Worm (Caenorhabditis elegans) whole organism, mixed stage, embryonic: Measurements from ENCODE around the gene C27A7.3.
A peak's percentile ranks its signal among the peaks of the same experiment; 100 is the strongest.

ENCODE experiments used
- M03D4.4 ChIP-seq: sonication (generic microtip); optimal IDR thresholded peaks from 2 replicates; lab custom pipeline; 2017; ENCODE audit warnings: mild to moderate bottlenecking, missing genetic modification characterization, missing compliant biosample characterization
- blmp-1 ChIP-seq: fragments of 150-350 bp; optimal IDR thresholded peaks from 2 replicates; lab custom pipeline; 2014; ENCODE audit warnings: missing biosample characterization, missing genetic modification characterization
- ceh-39 ChIP-seq: fragments of 150-350 bp; optimal IDR thresholded peaks from 2 replicates; lab custom pipeline; 2014; ENCODE audit warnings: missing biosample characterization, missing genetic modification characterization
- ceh-43 ChIP-seq: fragments of 200-800 bp; sonication (Bioruptor generic); optimal IDR thresholded peaks from 2 replicates; lab custom pipeline; 2018; ENCODE audit warnings: mild to moderate bottlenecking, missing genetic modification characterization, moderate library complexity, missing compliant biosample characterization
- ces-1 ChIP-seq: fragments of 150-350 bp; optimal IDR thresholded peaks from 2 replicates; lab custom pipeline; 2014; ENCODE audit warnings: missing biosample characterization, missing genetic modification reagents, missing genetic modification characterization
- cnd-1 ChIP-seq: fragments of 200-800 bp; sonication (Bioruptor generic); optimal IDR thresholded peaks from 2 replicates; lab custom pipeline; 2018; ENCODE audit warnings: mild to moderate bottlenecking, missing genetic modification characterization, missing compliant biosample characterization
- flh-1 ChIP-seq: fragments of 200-800 bp; sonication (Bioruptor generic); optimal IDR thresholded peaks from 2 replicates; lab custom pipeline; 2018; ENCODE audit warnings: mild to moderate bottlenecking, missing genetic modification characterization, moderate library complexity, missing compliant biosample characterization
- lin-13 ChIP-seq: fragments of 150-350 bp; optimal IDR thresholded peaks from 2 replicates; lab custom pipeline; 2014; ENCODE audit warnings: missing biosample characterization, missing genetic modification characterization
- lin-32 ChIP-seq: fragments of 200-800 bp; sonication (Bioruptor generic); optimal IDR thresholded peaks from 2 replicates; lab custom pipeline; 2018; ENCODE audit warnings: mild to moderate bottlenecking, missing genetic modification characterization, missing compliant biosample characterization
- lsy-2 ChIP-seq: fragments of 150-350 bp; optimal IDR thresholded peaks from 2 replicates; lab custom pipeline; 2014; ENCODE audit warnings: missing biosample characterization, missing genetic modification characterization
- mep-1 ChIP-seq: fragments of 150-350 bp; optimal IDR thresholded peaks from 2 replicates; lab custom pipeline; 2017; ENCODE audit warnings: missing biosample characterization, missing genetic modification reagents, missing genetic modification characterization, inconsistent platforms
- mls-2 ChIP-seq: sonication (generic microtip); optimal IDR thresholded peaks from 2 replicates; lab custom pipeline; 2016; ENCODE audit warnings: mild to moderate bottlenecking, missing genetic modification characterization, moderate library complexity, missing compliant biosample characterization
- nhr-237 ChIP-seq: fragments of 150-350 bp; optimal IDR thresholded peaks from 2 replicates; lab custom pipeline; 2014; ENCODE audit warnings: missing biosample characterization, missing genetic modification characterization
- nhr-28 ChIP-seq: fragments of 150-350 bp; optimal IDR thresholded peaks from 2 replicates; lab custom pipeline; 2014; ENCODE audit warnings: missing biosample characterization, missing genetic modification characterization
- pha-4 ChIP-seq: fragments of 150-350 bp; optimal IDR thresholded peaks from 2 replicates; lab custom pipeline; 2018; ENCODE audit warnings: missing biosample characterization, missing genetic modification reagents, missing genetic modification characterization
- sem-2 ChIP-seq: fragments of 200-800 bp; sonication (Bioruptor generic); optimal IDR thresholded peaks from 2 replicates; lab custom pipeline; 2018; ENCODE audit warnings: mild to moderate bottlenecking, missing genetic modification characterization, missing compliant biosample characterization
- snpc-4 ChIP-seq: fragments of 150-350 bp; optimal IDR thresholded peaks from 2 replicates; lab custom pipeline; 2014; ENCODE audit warnings: missing biosample characterization, missing genetic modification characterization
- sptf-1 ChIP-seq: sonication (generic microtip); optimal IDR thresholded peaks from 2 replicates; lab custom pipeline; 2017; ENCODE audit warnings: mild to moderate bottlenecking, missing genetic modification characterization, moderate library complexity, missing compliant biosample characterization
- tbx-8 ChIP-seq: fragments of 200-800 bp; sonication (Bioruptor generic); optimal IDR thresholded peaks from 2 replicates; lab custom pipeline; 2018; ENCODE audit warnings: mild to moderate bottlenecking, missing genetic modification characterization, moderate library complexity, missing compliant biosample characterization
- unc-120 ChIP-seq: sonication (generic microtip); optimal IDR thresholded peaks from 2 replicates; lab custom pipeline; 2017; ENCODE audit warnings: missing genetic modification characterization, missing compliant biosample characterization; ENCODE audit not compliant: poor library complexity, severe bottlenecking
- unc-39 ChIP-seq: fragments of 150-350 bp; optimal IDR thresholded peaks from 2 replicates; lab custom pipeline; 2014; ENCODE audit warnings: missing biosample characterization, missing genetic modification characterization
- unc-62 ChIP-seq: fragments of 150-350 bp; optimal IDR thresholded peaks from 2 replicates; lab custom pipeline; 2014; ENCODE audit warnings: missing biosample characterization, missing genetic modification reagents, missing genetic modification characterization
- zip-8 ChIP-seq: fragments of 150-350 bp; optimal IDR thresholded peaks from 2 replicates; lab custom pipeline; 2014; ENCODE audit warnings: missing biosample characterization, missing genetic modification characterization
- ztf-11 ChIP-seq: fragments of 150-350 bp; optimal IDR thresholded peaks from 2 replicates; lab custom pipeline; 2014; ENCODE audit warnings: missing biosample characterization, missing genetic modification characterization

C27A7.3 gene

DNA sequence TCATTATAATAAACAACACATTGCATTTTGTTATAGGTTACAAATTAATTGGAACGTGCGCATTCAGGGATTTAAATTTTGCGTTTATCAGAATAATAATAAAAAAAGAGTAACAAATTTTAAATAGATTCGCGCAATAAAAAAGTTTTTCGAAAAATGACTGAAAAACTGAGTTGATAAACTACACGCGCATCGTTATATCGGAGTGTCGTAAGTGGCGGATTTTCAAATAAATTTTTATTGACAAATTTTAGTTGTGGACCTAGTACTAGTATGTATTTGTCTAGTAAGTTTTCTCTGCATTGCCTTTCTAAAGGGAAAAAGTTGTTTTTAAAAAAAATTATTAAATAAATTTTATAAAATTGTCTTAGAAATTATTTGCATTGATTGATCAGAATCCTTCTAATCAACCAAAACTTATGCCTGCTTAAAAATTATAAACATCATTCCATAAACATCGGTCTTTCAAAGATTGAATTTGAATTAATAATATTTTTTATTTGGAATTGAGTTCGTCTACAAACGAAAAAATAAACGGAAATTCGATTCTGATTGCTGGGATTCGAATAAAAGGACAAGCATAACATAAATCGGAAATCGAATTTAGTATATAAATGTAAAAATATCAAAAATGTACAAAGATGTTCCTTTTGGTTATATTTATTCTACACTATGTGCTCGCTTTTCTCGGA is 43.7 kb downstream of the C27A7.3 start, which contains the start of gene srd-4:
Gene srd-4, plus strand, starts transcription at position 642 of the 692 bp plus-strand sequence.
- TF ChIP-seq blmp-1 (tag; lab: Kevin White, UChicago) (no peak), lsy-2 (peak; percentile 39), mls-2 (no peak), ces-1 (GFP tag; lab: Kevin White, UChicago) (no peak), sem-2 (GFP tag; lab: Kevin White, UChicago) (no peak), tbx-8 (no peak), cnd-1 (tag; lab: Kevin White, UChicago) (no peak), pha-4 (tag; lab: Kevin White, UChicago) (peak; percentile 15), unc-39 (tag; lab: Kevin White, UChicago) (no peak), M03D4.4 (no peak), flh-1 (GFP tag; lab: Kevin White, UChicago) (no peak)
- TF ChIP-seq, all 35 proteins: peak for 2

DNA sequence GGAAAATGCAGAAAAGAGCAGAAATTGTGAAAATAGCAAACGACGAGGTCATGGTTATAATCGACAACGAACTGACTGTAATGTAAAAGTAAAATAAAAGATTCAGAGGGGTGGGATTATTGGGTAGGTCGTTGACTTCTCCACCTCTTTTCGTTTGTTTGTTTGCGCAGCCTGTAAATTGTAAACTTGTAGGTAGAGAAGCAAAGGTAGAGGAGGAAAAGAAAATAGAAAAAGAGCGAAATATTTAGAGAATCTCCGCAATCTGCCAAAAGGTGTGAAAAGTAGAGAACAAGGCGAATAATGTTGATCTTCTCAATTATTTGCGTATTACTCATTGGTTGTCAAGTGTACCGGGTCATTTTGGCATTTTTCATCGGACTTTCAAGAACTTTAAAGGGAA is 46.6 kb downstream of the C27A7.3 start, which contains the start of gene ZK863.8:
Gene ZK863.8, minus strand, starts transcription at position 173 of the 400 bp plus-strand sequence.
- TF ChIP-seq tbx-8 (no peak), unc-120 (tag; lab: Kevin White, UChicago) (no peak), ces-1 (GFP tag; lab: Kevin White, UChicago) (no peak), cnd-1 (tag; lab: Kevin White, UChicago) (no peak)

DNA sequence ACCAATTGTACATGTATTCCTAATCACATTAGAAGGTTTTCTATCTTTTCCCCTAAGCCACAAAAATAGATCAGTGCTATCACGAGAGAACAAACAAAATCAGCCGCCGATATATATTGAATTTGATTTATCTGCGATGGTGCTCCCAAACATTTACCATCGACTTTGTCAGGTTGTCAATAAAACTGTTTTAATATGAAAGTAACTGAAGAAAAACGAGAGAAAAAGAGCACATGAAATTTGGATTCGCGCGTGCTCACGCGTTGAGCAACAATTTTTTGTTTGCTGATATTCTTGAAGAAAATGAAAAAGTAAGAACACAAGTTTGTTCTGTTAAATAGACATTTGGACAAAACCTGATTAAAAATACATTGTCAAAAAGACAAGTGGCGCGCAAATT is 48.1 kb downstream of the C27A7.3 start:
- TF ChIP-seq ztf-11 (tag; lab: Kevin White, UChicago), result no peak
- TF ChIP-seq, all 35 proteins: peak for 0

DNA sequence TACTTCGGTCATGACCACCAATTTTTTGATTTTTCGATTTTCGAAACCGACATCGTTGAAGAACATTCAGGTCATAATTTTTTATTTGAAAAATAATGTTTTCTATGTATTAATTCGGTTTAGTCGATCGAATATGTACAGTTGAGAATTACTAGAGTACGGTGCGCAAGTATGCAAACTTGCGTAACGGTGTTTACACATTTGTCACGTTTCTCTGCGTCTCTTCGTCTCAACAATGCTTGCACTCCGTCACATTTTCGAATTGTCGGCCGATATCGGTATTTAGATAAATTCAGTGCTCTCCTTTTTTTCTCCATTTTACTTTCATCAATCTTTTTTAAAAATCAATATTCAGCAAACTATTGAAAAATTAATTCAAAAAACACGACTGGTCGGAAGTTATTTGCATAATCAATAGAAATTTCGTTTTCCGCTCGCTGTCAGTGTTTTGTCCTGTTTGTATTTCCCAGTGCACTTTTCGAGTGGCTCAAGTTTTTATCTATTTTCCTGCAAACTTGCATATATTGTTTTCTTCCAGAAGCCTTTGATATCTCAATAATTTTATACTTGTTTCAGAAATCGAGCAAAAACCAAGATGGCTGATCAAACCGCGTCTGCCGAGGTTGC is 50.3 kb downstream of the C27A7.3 start, which contains the start of gene dpy-30:
Gene dpy-30, plus strand, starts transcription at position 577 of the 627 bp plus-strand sequence.
- TF ChIP-seq lsy-2 (peak; percentile 95), ces-1 (GFP tag; lab: Kevin White, UChicago) (peak; percentile 55), unc-62 (no peak), pha-4 (tag; lab: Kevin White, UChicago) (peak; percentile 89), ceh-43 (GFP tag; lab: Kevin White, UChicago) (no peak), lin-13 (tag; lab: Kevin White, UChicago) (peak; percentile 52), nhr-237 (peak; percentile 35), ceh-39 (tag; lab: Kevin White, UChicago) (peak; percentile 74), mep-1 (tag; lab: Kevin White, UChicago) (peak; percentile 42)

DNA sequence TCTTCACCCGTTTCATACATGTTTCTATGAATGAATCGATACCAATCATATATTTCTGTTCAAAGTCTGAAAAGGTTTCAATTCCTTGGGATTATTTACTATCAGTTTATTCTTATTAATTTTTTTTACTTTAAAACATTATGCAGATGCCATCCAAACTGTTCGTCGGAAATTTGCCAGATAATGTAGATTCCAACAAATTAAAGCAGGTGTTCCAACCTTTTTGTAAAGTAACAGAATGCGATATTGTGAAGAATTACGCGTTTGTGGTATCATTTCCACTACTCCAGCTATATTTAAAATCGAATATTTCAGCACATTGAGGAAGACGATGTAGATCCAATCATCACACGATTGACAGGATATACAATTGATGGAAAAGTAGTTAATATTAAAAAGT is 51.4 kb downstream of the C27A7.3 start, which contains the start of gene rnp-1:
Gene rnp-1, plus strand, starts transcription at position 145 of the 400 bp plus-strand sequence.
- TF ChIP-seq sptf-1 (tag; lab: Kevin White, UChicago), result no peak
- no peak for TF ChIP-seq M03D4.4
- TF ChIP-seq flh-1 (GFP tag; lab: Kevin White, UChicago), result no peak
- TF ChIP-seq nhr-237, result no peak
- TF ChIP-seq sem-2 (GFP tag; lab: Kevin White, UChicago), result no peak
- no peak for TF ChIP-seq nhr-28
- no peak for TF ChIP-seq zip-8 (tag; lab: Kevin White, UChicago)
- no peak for TF ChIP-seq lin-32 (GFP tag; lab: Kevin White, UChicago)
- TF ChIP-seq ceh-39 (tag; lab: Kevin White, UChicago), result no peak
- no peak for TF ChIP-seq snpc-4 (tag; lab: Kevin White, UChicago)
